Worm (Caenorhabditis elegans) whole organism, L4 larva: ENCODE measurements around the gene B0244.6.

Experiments
- lsy-2 ChIP-seq, 2 experiments: fragments of 150-350 bp in 1 of 2; sonication (generic microtip) in 1 of 2; optimal IDR thresholded peaks; 2 replicates each; lab custom pipeline; 2014 to 2017; ENCODE audit warnings: missing biosample characterization in 2 of 2, missing genetic modification characterization in 2 of 2
- nhr-102 ChIP-seq: sonication (generic microtip); optimal IDR thresholded peaks from 2 replicates; lab custom pipeline; 2016; ENCODE audit warnings: mild to moderate bottlenecking, missing genetic modification characterization, moderate library complexity, missing compliant biosample characterization
- nhr-25 ChIP-seq: sonication (generic microtip); optimal IDR thresholded peaks from 2 replicates; lab custom pipeline; 2017; ENCODE audit warnings: missing genetic modification characterization, mild to moderate bottlenecking, missing compliant biosample characterization, antibody characterized with exemption, moderate library complexity, borderline replicate concordance; ENCODE audit not compliant: insufficient read depth
- unc-62 ChIP-seq, 3 experiments: fragments of 150-350 bp in 1 of 3; sonication (generic microtip); optimal IDR thresholded peaks in 2 of 3; peaks in 1 of 3; 1 replicate in 1 of 3; 2 replicates in 2 of 3; lab custom pipeline; 2014 to 2017; ENCODE audit warnings: missing biosample characterization in 3 of 3, missing genetic modification characterization in 3 of 3, missing genetic modification reagents in 3 of 3, missing genotype in 1 of 3

- TF ChIP-seq lsy-2 (tag; optimal IDR thresholded peaks at IDR 0.05; lab: Kevin White, UChicago) (no peak), nhr-25 (no peak), unc-62 (GFP tag; optimal IDR thresholded peaks at IDR 0.05 in 1 of 2; lab: Kevin White, UChicago) (no peak), unc-62 (tag; optimal IDR thresholded peaks at IDR 0.05; lab: Kevin White, UChicago) (no peak), nhr-102 (no peak)
Observed at ce11 chrIII:5734328-5734727, 3.5 kb upstream of the B0244.6 start.
